Fruit fly (Drosophila melanogaster): ENCODE measurements around the gene CG3345.
A peak's percentile ranks its signal among the peaks of the same experiment; 100 is the strongest.

Gene CG3345

DNA sequence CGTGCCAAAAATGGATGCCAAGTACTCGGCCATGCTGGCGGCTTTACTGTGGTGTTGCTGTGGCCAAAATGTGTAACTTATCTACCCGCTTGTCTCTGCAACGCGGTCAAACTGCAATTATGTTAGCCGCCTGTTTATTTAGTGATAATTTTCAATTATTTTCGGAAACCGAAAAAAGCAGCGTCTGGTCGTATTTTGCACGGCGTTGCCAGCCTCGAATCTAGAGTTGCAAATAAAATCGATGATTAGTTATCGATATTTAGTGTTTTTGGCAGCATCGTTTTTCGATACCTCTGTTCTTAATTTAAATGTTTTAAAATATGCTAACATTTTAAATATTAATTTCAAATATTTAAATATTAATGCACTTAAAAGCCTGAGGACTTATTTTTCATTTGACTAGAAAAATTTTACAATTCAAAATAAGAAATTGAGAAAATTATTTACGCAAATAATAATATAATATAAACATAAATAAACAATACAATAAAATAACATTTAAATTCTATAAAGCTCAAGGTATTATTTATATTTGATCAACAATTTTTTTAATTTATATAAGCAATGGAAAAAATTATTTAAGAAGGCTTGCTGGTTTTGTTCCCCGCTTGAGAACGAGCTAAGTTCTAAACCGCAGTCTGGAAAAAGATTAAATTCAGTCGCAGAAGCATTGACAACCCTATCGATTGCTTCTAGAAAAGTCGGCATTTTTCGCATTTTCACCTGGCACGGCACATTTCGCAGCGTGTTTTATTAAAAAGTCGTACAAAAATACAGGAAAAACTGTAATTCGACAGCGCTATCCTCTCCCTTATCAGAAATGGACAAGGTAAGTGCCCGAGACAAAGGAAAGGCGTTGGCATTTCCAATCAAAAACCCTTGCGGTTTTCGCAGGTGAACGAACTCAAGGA, 25.8 kb downstream of the CG3345 start, which contains the start of the genes U2af38 and Stip1 (continued):
- TF ChIP-seq az2 (GFP tag; optimal IDR thresholded peaks at IDR 0.05): peak; percentile 1
- TF ChIP-seq lov (optimal IDR thresholded peaks at IDR 0.05): no peak
- no peak for TF ChIP-seq lov (GFP tag; IDR thresholded peaks at IDR 0.05)
- TF ChIP-seq twi (tag; optimal IDR thresholded peaks at IDR 0.05): peak; percentile 17
- TF ChIP-seq jumu (GFP tag; optimal IDR thresholded peaks at IDR 0.05): no peak
- TF ChIP-seq usp (GFP tag; optimal IDR thresholded peaks at IDR 0.05): no peak
- no peak for TF ChIP-seq kni (GFP tag; optimal IDR thresholded peaks at IDR 0.05)
- TF ChIP-seq BEAF-32 (GFP tag; optimal IDR thresholded peaks at IDR 0.05): peak; percentile 69
- peak; percentile 34 for TF ChIP-seq CG34376 (GFP tag; optimal IDR thresholded peaks at IDR 0.05)
- peak; percentile 55 for TF ChIP-seq CG3847 (GFP tag; IDR thresholded peaks at IDR 0.05)
- TF ChIP-seq pb (GFP tag; optimal IDR thresholded peaks at IDR 0.05): no peak
- no peak for TF ChIP-seq sc (optimal IDR thresholded peaks at IDR 0.05)
- no peak for TF ChIP-seq sc (GFP tag; optimal IDR thresholded peaks at IDR 0.05)
- no peak for TF ChIP-seq CG15696 (tag; optimal IDR thresholded peaks at IDR 0.05)
- 0 out of 2 replicates have a peak, but pooled peaks have one; percentile 12 for TF ChIP-seq ssp (GFP tag; IDR thresholded peaks at IDR 0.05)
- no peak for TF ChIP-seq CG32532 (GFP tag; IDR thresholded peaks at IDR 0.05)
- TF ChIP-seq MBD-R2 (GFP tag; IDR thresholded peaks at IDR 0.05): peak; percentile 55
- no peak for TF ChIP-seq bowl (GFP tag; IDR thresholded peaks at IDR 0.05)
- no peak for TF ChIP-seq CG30431 (GFP tag; optimal IDR thresholded peaks at IDR 0.05)
- no peak for TF ChIP-seq CG17186 (GFP tag; optimal IDR thresholded peaks at IDR 0.05)
- TF ChIP-seq CG7786 (GFP tag; optimal IDR thresholded peaks at IDR 0.05): no peak
- no peak for TF ChIP-seq CG7357 (GFP tag; IDR thresholded peaks at IDR 0.05)
- TF ChIP-seq CG10209 (GFP tag; optimal IDR thresholded peaks at IDR 0.05): no peak
- TF ChIP-seq Tbp (GFP tag; optimal IDR thresholded peaks at IDR 0.05): no peak
- TF ChIP-seq Fer3 (tag; optimal IDR thresholded peaks at IDR 0.05): peak; percentile 10
- peak; percentile 15 for TF ChIP-seq CG13424 (tag; optimal IDR thresholded peaks at IDR 0.05)

DNA sequence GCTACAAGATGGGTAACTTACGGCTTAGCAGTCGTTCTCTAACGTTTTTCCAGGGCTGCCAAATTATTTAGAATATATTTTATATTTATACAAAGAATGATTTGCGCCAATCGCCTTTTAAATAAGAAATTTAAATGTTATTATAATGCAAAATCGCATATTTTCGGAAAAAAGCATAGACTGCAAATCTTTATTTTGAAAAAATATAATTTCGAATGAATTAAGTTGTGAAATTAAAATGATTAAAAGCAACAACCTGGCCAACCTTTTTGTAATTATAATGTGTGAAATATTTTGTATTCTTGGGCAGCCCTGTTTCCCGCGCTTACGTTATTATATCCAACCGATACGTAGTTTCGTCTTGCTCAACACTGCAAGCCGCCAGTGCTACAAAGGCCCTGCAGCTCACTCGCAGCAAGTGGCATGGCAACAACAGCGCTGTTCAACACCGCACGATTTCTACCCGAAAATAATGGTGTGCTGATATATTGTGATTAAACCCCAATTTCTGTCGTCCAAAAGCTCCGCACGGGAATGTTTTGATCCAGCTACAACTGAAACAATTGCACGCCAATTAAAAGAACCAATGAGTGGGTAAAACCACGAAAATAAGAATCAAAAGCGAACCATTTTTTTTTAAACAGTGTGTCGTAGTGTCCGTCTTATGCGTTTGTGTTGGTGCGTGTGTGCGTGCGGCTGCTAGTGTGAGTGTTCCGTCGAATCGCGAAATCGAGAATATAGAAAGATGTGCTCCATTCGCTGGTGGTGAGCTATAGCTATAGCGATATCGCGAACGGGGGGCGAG, 28.8 kb downstream of the CG3345 start, which contains the start of gene Pi3K21B:
Pi3K21B (plus strand) TSS at position 401 of the 805 bp plus-strand sequence.
- TF ChIP-seq CG16813 (GFP tag; IDR thresholded peaks at IDR 0.05; ENCODE audit: partially characterized antibody): peak; percentile 34; the same call in 1 of the 3 replicates
- peak; percentile 70 for TF ChIP-seq seq (GFP tag; IDR thresholded peaks at IDR 0.05)
- peak; percentile 84 for TF ChIP-seq H2.0 (GFP tag; IDR thresholded peaks at IDR 0.05)
- peak; percentile 59 for TF ChIP-seq CG8765 (GFP tag; IDR thresholded peaks at IDR 0.05)
- peak; percentile 93 for TF ChIP-seq phol (tag; optimal IDR thresholded peaks at IDR 0.05)
- no peak for TF ChIP-seq yki (optimal IDR thresholded peaks at IDR 0.05)
- TF ChIP-seq CG8290 (GFP tag; optimal IDR thresholded peaks at IDR 0.05): peak; percentile 86
- TF ChIP-seq CG8290 (tag; optimal IDR thresholded peaks at IDR 0.05): peak in 1 of 2 experiments; percentile 96
- TF ChIP-seq corto (GFP tag; optimal IDR thresholded peaks at IDR 0.05): peak; percentile 78
- peak; percentile 85 to 90 for TF ChIP-seq Pdp1 (GFP tag; optimal IDR thresholded peaks at IDR 0.05)
- peak; percentile 92 for TF ChIP-seq CG9609 (GFP tag; optimal IDR thresholded peaks at IDR 0.05)
- TF ChIP-seq hbn (GFP tag; IDR thresholded peaks at IDR 0.05; ENCODE audit: partially characterized antibody): no peak
- TF ChIP-seq sim (GFP tag; IDR thresholded peaks at IDR 0.05): no peak
- peak; percentile 86 for TF ChIP-seq CG10654 (GFP tag; optimal IDR thresholded peaks at IDR 0.05)
- peak; percentile 58 for TF ChIP-seq CG4730 (GFP tag; IDR thresholded peaks at IDR 0.05)
- peak; percentile 62 for TF ChIP-seq CG2202 (tag; optimal IDR thresholded peaks at IDR 0.05)
- TF ChIP-seq CG18011 (GFP tag; optimal IDR thresholded peaks at IDR 0.05): peak; percentile 80
- 0 out of 2 replicates have a peak, but pooled peaks have one; percentile 13 for TF ChIP-seq dati (GFP tag; IDR thresholded peaks at IDR 0.05)
- peak; percentile 88 for TF ChIP-seq Ets97D (GFP tag; optimal IDR thresholded peaks at IDR 0.05)
- TF ChIP-seq NC2α (GFP tag; optimal IDR thresholded peaks at IDR 0.05): peak; percentile 75
- TF ChIP-seq prd (optimal IDR thresholded peaks at IDR 0.05): no peak
- peak; percentile 87 for TF ChIP-seq prd (GFP tag; IDR thresholded peaks at IDR 0.05)
- TF ChIP-seq CG4404 (GFP tag; IDR thresholded peaks at IDR 0.05): peak; percentile 77
- peak; percentile 90 for TF ChIP-seq CG8924 (tag; optimal IDR thresholded peaks at IDR 0.05)
